Fruit fly (Drosophila melanogaster) whole organism, prepupa: ENCODE measurements around the gene CG3213.
A peak's percentile ranks its signal among the peaks of the same experiment; 100 is the strongest.

ENCODE experiments used
- Blimp-1 ChIP-seq: fragments of 200-800 bp; sonication (Bioruptor generic); optimal IDR thresholded peaks from 3 replicates; lab custom pipeline; 2017; ENCODE audit warnings: missing biosample characterization, missing genetic modification characterization, mild to moderate bottlenecking, moderate library complexity, missing genetic modification reagents
- CG16779 ChIP-seq: fragments of 200-800 bp; sonication (Bioruptor generic); optimal IDR thresholded peaks from 3 replicates; lab custom pipeline; 2017; ENCODE audit warnings: missing biosample characterization, mild to moderate bottlenecking, missing genetic modification characterization
- CG3032 ChIP-seq: fragments of 200-800 bp; optimal IDR thresholded peaks from 2 replicates; lab custom pipeline; 2019; ENCODE audit warnings: missing biosample characterization, mild to moderate bottlenecking, missing genetic modification characterization, moderate library complexity
- CG32006 ChIP-seq: fragments of 200-800 bp; sonication (Bioruptor generic); optimal IDR thresholded peaks from 3 replicates; lab custom pipeline; 2017; ENCODE audit warnings: missing biosample characterization, mild to moderate bottlenecking, missing genetic modification characterization
- CG6808 ChIP-seq: fragments of 200-800 bp; sonication (Bioruptor generic); optimal IDR thresholded peaks from 3 replicates; lab custom pipeline; 2017; ENCODE audit warnings: missing biosample characterization, missing genetic modification characterization, mild to moderate bottlenecking, moderate library complexity, missing genetic modification reagents
- CG8632 ChIP-seq: fragments of 200-800 bp; sonication (Bioruptor generic); optimal IDR thresholded peaks from 3 replicates; lab custom pipeline; 2016; ENCODE audit warnings: missing biosample characterization, missing genetic modification characterization
- Eip78C ChIP-seq: fragments of 200-800 bp; sonication (Bioruptor generic); peaks from one replicate; lab custom pipeline; 2016; ENCODE audit warnings: missing biosample characterization, missing genetic modification characterization
- Hr39 ChIP-seq: fragments of 200-800 bp; sonication (Bioruptor generic); optimal IDR thresholded peaks from 2 replicates; lab custom pipeline; 2016; ENCODE audit warnings: missing biosample characterization, missing genetic modification characterization
- Hr4 ChIP-seq: fragments of 200-800 bp; sonication (Bioruptor generic); optimal IDR thresholded peaks from 3 replicates; lab custom pipeline; 2016; ENCODE audit warnings: missing biosample characterization, missing genetic modification characterization
- OdsH ChIP-seq: fragments of 200-800 bp; sonication (Bioruptor generic); optimal IDR thresholded peaks from 3 replicates; lab custom pipeline; 2016; ENCODE audit warnings: missing biosample characterization, missing genetic modification characterization
- Sox102F ChIP-seq: fragments of 200-800 bp; sonication (Bioruptor generic); optimal IDR thresholded peaks from 2 replicates; lab custom pipeline; 2016; ENCODE audit warnings: missing biosample characterization, mild to moderate bottlenecking, missing genetic modification characterization
- pdm3 ChIP-seq: fragments of 200-800 bp; sonication (Bioruptor generic); optimal IDR thresholded peaks from 3 replicates; lab custom pipeline; 2016; ENCODE audit warnings: missing biosample characterization, missing genetic modification characterization
- topi ChIP-seq: fragments of 200-800 bp; sonication (Bioruptor generic); optimal IDR thresholded peaks from 3 replicates; lab custom pipeline; 2016; ENCODE audit warnings: missing biosample characterization, missing genetic modification characterization

DNA sequence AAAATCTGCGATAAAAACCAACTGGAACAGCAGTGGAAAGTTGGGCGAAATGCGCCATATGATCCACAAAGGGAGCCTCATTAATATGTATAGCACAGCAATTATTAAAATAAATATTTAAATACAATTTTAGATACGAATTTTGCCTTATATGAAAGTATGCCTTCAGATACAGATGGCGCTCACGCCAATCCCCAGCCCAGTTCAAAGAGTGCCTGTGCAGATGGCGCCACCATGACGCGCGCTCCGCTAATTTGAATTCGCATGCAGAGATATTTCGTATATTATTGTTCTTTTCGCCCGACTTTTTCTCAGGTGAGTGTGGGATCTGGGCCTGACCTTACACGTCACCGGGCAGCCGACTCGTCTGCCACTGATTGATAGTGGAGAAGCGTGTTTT lies 47.2 kb downstream of the CG3213 start, which contains the start of gene Pgant4:
- no peak for TF ChIP-seq Hr4 (GFP tag; lab: Kevin White, UChicago)
- no peak for TF ChIP-seq Sox102F (GFP tag; lab: Kevin White, UChicago)
- TF ChIP-seq CG32006: no peak
- no peak for TF ChIP-seq Blimp-1
- TF ChIP-seq OdsH: no peak
- peak; percentile 15 for TF ChIP-seq topi
- TF ChIP-seq pdm3: no peak
- TF ChIP-seq CG16779 (tag; lab: Kevin White, UChicago): no peak
- TF ChIP-seq Eip78C: no peak
- peak; percentile 2 for TF ChIP-seq CG3032 (tag; lab: Kevin White, UChicago)
- no peak for TF ChIP-seq CG8632
- no peak for TF ChIP-seq CG6808 (GFP tag; lab: Kevin White, UChicago)
- peak; percentile 41 for TF ChIP-seq Hr39
